Worm (Caenorhabditis elegans): ENCODE data around the gene srh-61.

Gene srh-61

DNA sequence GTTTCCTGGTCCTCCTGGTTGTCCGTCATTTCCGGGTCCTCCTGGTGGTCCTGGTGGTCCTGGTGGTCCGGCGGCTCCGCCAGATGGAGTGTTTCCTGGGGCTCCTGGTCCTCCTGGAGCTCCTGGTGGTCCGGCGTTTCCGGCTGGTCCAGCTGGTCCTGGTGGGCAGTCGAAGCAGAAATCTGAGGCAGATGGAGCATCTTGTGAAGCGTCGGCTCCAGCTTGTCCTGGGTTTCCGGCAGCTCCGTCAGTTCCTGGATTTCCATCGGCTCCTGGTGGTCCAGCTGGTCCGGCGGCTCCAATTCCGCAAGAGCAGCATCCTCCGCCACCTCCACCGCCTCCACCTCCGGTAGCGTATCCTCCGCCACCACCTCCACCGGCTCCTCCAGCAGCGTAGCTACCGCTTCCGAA, 22.1 kb downstream of the srh-61 start:
- TF ChIP-seq him-1 (tag; optimal IDR thresholded peaks at IDR 0.05), result no peak
- TF ChIP-seq dao-5 (tag; optimal IDR thresholded peaks at IDR 0.05), result no peak
- TF ChIP-seq W03F9.2 (tag; optimal IDR thresholded peaks at IDR 0.05), result no peak

DNA sequence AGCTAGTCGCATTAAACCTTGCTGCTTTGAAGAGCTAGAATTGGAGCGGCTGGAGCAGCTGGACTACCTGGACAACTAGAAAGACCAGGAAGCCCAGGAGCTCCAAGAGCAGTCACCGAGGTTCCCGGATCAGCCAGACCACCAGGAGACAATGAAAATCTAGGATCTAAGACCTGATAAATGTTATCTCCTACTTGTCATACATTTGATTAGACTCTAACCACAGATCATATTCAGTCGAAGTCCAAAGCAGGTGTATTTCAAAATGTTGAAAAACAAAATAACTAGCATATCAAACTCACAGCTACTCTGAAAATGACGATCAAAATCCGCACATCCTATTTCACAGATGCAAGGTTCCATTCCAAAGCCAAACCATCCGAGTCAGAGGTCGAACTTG, 24.3 kb downstream of the srh-61 start, which contains the start of gene srz-6:
TSS of gene srz-6 (plus strand) at position 301 of the 400 bp plus-strand sequence.
- TF ChIP-seq dao-5 (tag; optimal IDR thresholded peaks at IDR 0.05), result no peak
- no peak for TF ChIP-seq him-1 (tag; optimal IDR thresholded peaks at IDR 0.05)
- TF ChIP-seq W03F9.2 (tag; optimal IDR thresholded peaks at IDR 0.05), result no peak

- no peak for TF ChIP-seq W03F9.2 (tag; optimal IDR thresholded peaks at IDR 0.05)
These were observed 26.3 kb downstream of the srh-61 start, which contains the start of gene T21B4.15 for ce11 chrII:12489903-12490302. Gene T21B4.15 (plus strand): TSS chrII:12490203.

DNA sequence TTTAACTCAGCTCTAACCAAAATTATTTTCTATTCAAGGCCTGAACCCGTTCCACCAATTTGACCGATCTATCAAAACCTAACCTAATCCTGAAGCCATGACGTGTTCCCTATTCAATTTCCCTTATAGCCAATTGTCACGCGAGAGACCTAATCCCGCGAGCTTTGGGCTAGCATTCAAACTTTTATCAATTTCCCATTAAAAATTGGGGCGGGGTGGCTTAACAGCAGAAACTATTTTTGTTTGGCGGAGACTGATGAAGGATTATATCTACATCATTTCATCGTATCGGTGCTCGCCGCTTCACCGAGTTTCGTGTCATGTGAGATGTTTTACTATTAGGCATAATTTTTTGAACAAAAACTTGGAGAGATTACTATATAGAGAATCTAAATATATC, 27.4 kb downstream of the srh-61 start:
- no peak for TF ChIP-seq dao-5 (tag; optimal IDR thresholded peaks at IDR 0.05)
- no peak for TF ChIP-seq him-1 (tag; optimal IDR thresholded peaks at IDR 0.05)
- TF ChIP-seq W03F9.2 (tag; optimal IDR thresholded peaks at IDR 0.05), result no peak

- TF ChIP-seq him-1 (tag; optimal IDR thresholded peaks at IDR 0.05) (no peak), W03F9.2 (tag; optimal IDR thresholded peaks at IDR 0.05) (no peak), dao-5 (tag; optimal IDR thresholded peaks at IDR 0.05) (no peak)
These were observed 31.2 kb downstream of the srh-61 start, which contains the start of gene F15A4.10 for ce11 chrII:12485060-12485459. Gene F15A4.10 (minus strand): TSS chrII:12485160.

DNA sequence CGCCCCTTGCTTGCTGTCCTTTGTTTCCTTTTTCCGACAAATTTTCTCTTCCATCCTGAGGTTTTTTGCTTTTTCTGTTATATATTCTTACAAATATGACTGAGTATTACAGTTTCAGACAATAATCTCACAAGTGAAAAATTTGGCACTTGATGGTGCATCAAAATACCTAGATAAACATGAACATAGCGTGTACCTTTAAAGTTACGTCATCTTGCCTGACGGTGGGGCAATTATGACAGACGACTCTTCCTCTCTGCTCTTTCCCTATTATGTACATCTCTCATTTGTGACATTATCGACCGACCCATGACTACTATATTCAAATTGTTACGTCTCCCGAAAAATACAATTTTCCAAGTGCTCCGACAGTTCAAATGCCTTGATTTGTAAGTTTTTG, 33.6 kb downstream of the srh-61 start, which contains the start of gene fbxb-102:
TSS of gene fbxb-102 (plus strand) at position 301 of the 400 bp plus-strand sequence.
- TF ChIP-seq him-1 (tag; optimal IDR thresholded peaks at IDR 0.05), result no peak
- TF ChIP-seq W03F9.2 (tag; optimal IDR thresholded peaks at IDR 0.05), result no peak
- TF ChIP-seq dao-5 (tag; optimal IDR thresholded peaks at IDR 0.05), result no peak

ce11 chrII:12481645-12482044, 34.6 kb downstream of the srh-61 start:
- TF ChIP-seq him-1 (tag; optimal IDR thresholded peaks at IDR 0.05) (no peak), dao-5 (tag; optimal IDR thresholded peaks at IDR 0.05) (no peak)

DNA sequence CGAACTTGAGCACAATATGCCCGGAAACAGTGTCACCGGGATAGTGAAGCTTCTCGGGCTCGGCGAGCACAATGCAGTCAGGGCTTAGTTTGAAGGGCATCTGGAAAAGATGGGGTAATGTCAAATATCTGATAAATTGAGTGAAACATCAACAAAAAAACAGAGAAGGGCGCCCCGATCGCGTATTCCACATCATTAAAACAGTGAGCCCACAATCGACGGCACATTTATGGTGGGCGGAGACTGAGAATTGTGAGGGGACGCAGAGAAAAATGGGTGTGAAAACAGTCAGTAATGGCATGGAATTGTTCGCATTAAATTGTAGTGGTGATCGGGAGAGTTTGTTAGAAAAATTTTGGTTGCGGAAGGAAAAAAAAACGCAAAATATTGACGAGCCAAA, 35.4 kb downstream of the srh-61 start, which contains the start of gene arrd-9:
TSS of gene arrd-9 (minus strand) at position 101 of the 400 bp plus-strand sequence.
- TF ChIP-seq W03F9.2 (tag; optimal IDR thresholded peaks at IDR 0.05) (no peak), him-1 (tag; optimal IDR thresholded peaks at IDR 0.05) (no peak), dao-5 (tag; optimal IDR thresholded peaks at IDR 0.05) (no peak)

ce11 chrII:12473406-12473805, 42.8 kb downstream of the srh-61 start, which contains the start of gene srg-17:
Gene srg-17 (plus strand): TSS chrII:12473706.
- TF ChIP-seq him-1 (tag; optimal IDR thresholded peaks at IDR 0.05), result no peak
- no peak for TF ChIP-seq dao-5 (tag; optimal IDR thresholded peaks at IDR 0.05)
- no peak for TF ChIP-seq W03F9.2 (tag; optimal IDR thresholded peaks at IDR 0.05)

DNA sequence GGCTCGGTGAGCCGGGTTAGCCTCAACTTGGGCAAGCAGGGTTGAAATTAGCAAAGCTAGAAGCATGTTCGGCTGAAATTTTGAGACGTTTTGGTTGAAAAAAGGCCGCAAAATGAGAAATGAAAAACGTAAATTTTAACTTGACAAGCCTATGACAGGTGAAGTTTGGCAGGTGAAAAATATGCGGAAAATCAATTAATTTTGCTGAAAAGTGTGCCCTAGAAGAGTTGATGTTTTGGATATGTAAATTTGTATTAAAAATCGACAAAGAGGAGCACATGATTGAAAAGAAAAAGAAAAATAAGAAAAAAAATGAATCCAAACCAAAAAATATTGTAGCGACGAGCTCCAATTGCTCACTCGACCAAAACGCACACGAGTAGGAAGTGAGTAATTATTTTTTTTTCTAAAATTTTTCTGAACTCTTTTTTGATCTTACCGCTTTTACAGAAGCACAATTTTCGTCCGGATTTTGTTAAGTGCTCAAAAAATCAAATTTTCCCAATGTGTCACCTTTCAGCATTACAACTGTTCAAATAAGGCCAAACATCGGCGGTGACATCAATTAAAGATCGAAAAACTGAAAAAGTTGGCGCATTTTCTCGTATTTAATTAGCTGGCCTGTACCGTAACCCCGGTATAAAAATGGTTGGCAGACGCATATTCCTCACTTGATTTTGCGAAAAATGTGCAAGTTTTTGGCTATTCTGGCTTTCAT, 44.9 kb downstream of the srh-61 start, which contains the start of the genes F15A4.5 and phat-8:
TSS of gene F15A4.5 (minus strand) at position 101 of the 718 bp plus-strand sequence.
TSS of gene phat-8 (plus strand) at position 668 of the 718 bp plus-strand sequence.
- TF ChIP-seq dao-5 (tag; optimal IDR thresholded peaks at IDR 0.05) (no peak), W03F9.2 (tag; optimal IDR thresholded peaks at IDR 0.05) (no peak), him-1 (tag; optimal IDR thresholded peaks at IDR 0.05) (no peak)

ce11 chrII:12467047-12467446, 49.2 kb downstream of the srh-61 start, which contains the start of gene srg-16:
Gene srg-16 (plus strand): TSS chrII:12467133.
- no peak for TF ChIP-seq dao-5 (tag; optimal IDR thresholded peaks at IDR 0.05)
- no peak for TF ChIP-seq him-1 (tag; optimal IDR thresholded peaks at IDR 0.05)
- TF ChIP-seq W03F9.2 (tag; optimal IDR thresholded peaks at IDR 0.05), result no peak

ce11 chrII:12465557-12465956, 50.7 kb downstream of the srh-61 start, which contains the start of gene sre-37:
Gene sre-37 (plus strand): TSS chrII:12465857.
- TF ChIP-seq dao-5 (tag; optimal IDR thresholded peaks at IDR 0.05) (no peak), him-1 (tag; optimal IDR thresholded peaks at IDR 0.05) (no peak), W03F9.2 (tag; optimal IDR thresholded peaks at IDR 0.05) (no peak)

Data from whole organism, L4/young adult.